Fruit fly (Drosophila melanogaster): ENCODE results near the gene CG42870.
A peak's percentile ranks its signal among the peaks of the same experiment; 100 is the strongest.

CG42870 gene

dm6 chr3R:21753974-21754373, 16.8 kb upstream of the CG42870 start, which contains the start of gene CG31198 (continued):
- TF ChIP-seq Mes4 (GFP tag; optimal IDR thresholded peaks at IDR 0.05) (no peak), YL-1 (GFP tag; optimal IDR thresholded peaks at IDR 0.05) (no peak), yki (optimal IDR thresholded peaks at IDR 0.05) (no peak), Hey (tag; optimal IDR thresholded peaks at IDR 0.05) (peak; percentile 86), CG6175 (GFP tag; IDR thresholded peaks at IDR 0.05) (no peak), B-H1 (GFP tag; IDR thresholded peaks at IDR 0.05) (no peak), twi (tag; optimal IDR thresholded peaks at IDR 0.05) (no peak), fd102C (GFP tag; optimal IDR thresholded peaks at IDR 0.05) (no peak), NC2α (GFP tag; optimal IDR thresholded peaks at IDR 0.05) (no peak), knrl (GFP tag; IDR thresholded peaks at IDR 0.05; ENCODE audit: partially characterized antibody) (no peak), chinmo (GFP tag; IDR thresholded peaks at IDR 0.05; ENCODE audit: partially characterized antibody) (no peak), bab2 (GFP tag; optimal IDR thresholded peaks at IDR 0.05) (no peak), Camta (GFP tag; optimal IDR thresholded peaks at IDR 0.05) (no peak), CG16815 (GFP tag; optimal IDR thresholded peaks at IDR 0.05) (no peak), CG7928 (GFP tag; optimal IDR thresholded peaks at IDR 0.05) (no peak), sens-2 (GFP tag; IDR thresholded peaks at IDR 0.05) (peak; percentile 62; the same call in 1 of the 2 replicates), CG11723 (GFP tag; optimal IDR thresholded peaks at IDR 0.05) (no peak), CG34376 (GFP tag; optimal IDR thresholded peaks at IDR 0.05) (peak; percentile 36), H15 (GFP tag; IDR thresholded peaks at IDR 0.05) (no peak), CG9215 (GFP tag; IDR thresholded peaks at IDR 0.05) (no peak), CG30403 (GFP tag; optimal IDR thresholded peaks at IDR 0.05) (no peak), CG15514 (GFP tag; optimal IDR thresholded peaks at IDR 0.05) (no peak), Xrp1 (GFP tag; IDR thresholded peaks at IDR 0.05) (no peak), Vsx1 (GFP tag; optimal IDR thresholded peaks at IDR 0.05) (no peak), CG18599 (GFP tag; optimal IDR thresholded peaks at IDR 0.05) (no peak), CG10565 (GFP tag; optimal IDR thresholded peaks at IDR 0.05) (no peak), sug (tag; optimal IDR thresholded peaks at IDR 0.05) (peak; percentile 65), CG8478 (optimal IDR thresholded peaks at IDR 0.05) (no peak)

dm6 chr3R:21753099-21753498, 15.9 kb upstream of the CG42870 start:
- peak; percentile 17 for TF ChIP-seq Ets65A (GFP tag)
- no peak for TF ChIP-seq mam (GFP tag; optimal IDR thresholded peaks at IDR 0.05)
- peak; percentile 82 for TF ChIP-seq sd (tag; optimal IDR thresholded peaks at IDR 0.05)
- TF ChIP-seq emc (GFP tag; optimal IDR thresholded peaks at IDR 0.05) = no peak
- TF ChIP-seq CG2199 (GFP tag; IDR thresholded peaks at IDR 0.05) = 0 out of 3 replicates have a peak, but pooled peaks have one; percentile 3
- no peak for TF ChIP-seq CG8089 (GFP tag; optimal IDR thresholded peaks at IDR 0.05)
- no peak for TF ChIP-seq ttk (GFP tag; IDR thresholded peaks at IDR 0.05)
- no peak for TF ChIP-seq CG34422 (GFP tag; IDR thresholded peaks at IDR 0.05)
- no peak for TF ChIP-seq CG3847 (GFP tag; IDR thresholded peaks at IDR 0.05)
- no peak for TF ChIP-seq CG10462 (GFP tag; optimal IDR thresholded peaks at IDR 0.05)
- TF ChIP-seq CG31224 (GFP tag; IDR thresholded peaks at IDR 0.05) = no peak
- no peak for TF ChIP-seq CG32767 (GFP tag; IDR thresholded peaks at IDR 0.05)
- peak; percentile 42 for TF ChIP-seq exex (tag; optimal IDR thresholded peaks at IDR 0.05)
- peak; percentile 41 for TF ChIP-seq sug (tag; optimal IDR thresholded peaks at IDR 0.05)
- TF ChIP-seq CG15514 (GFP tag; optimal IDR thresholded peaks at IDR 0.05) = no peak
- no peak for TF ChIP-seq CG15601 (tag; optimal IDR thresholded peaks at IDR 0.05)
- TF ChIP-seq CG34376 (GFP tag; optimal IDR thresholded peaks at IDR 0.05) = peak; percentile 46
